Worm (Caenorhabditis elegans) whole organism, L1 larva: ENCODE measurements around the gene slc-17.3.

Experiments used
- C34B4.2 ChIP-seq: sonication (generic microtip); optimal IDR thresholded peaks from 2 replicates; lab custom pipeline; 2017; ENCODE audit warnings: mild to moderate bottlenecking, missing genetic modification characterization, missing compliant biosample characterization
- Y116A8C.19 ChIP-seq: sonication (generic microtip); optimal IDR thresholded peaks from 2 replicates; lab custom pipeline; 2016; ENCODE audit warnings: missing compliant biosample characterization, missing genetic modification characterization, borderline replicate concordance
- aha-1 ChIP-seq: fragments of 150-350 bp; optimal IDR thresholded peaks from 2 replicates; lab custom pipeline; 2014; ENCODE audit warnings: missing biosample characterization, missing genetic modification characterization
- ama-1 ChIP-seq: fragments of 150-350 bp; optimal IDR thresholded peaks from 2 replicates; lab custom pipeline; 2014
- ceh-8 ChIP-seq: fragments of 200-800 bp; sonication (Bioruptor generic); optimal IDR thresholded peaks from 2 replicates; lab custom pipeline; 2018; ENCODE audit warnings: mild to moderate bottlenecking, missing genetic modification characterization, moderate library complexity, missing compliant biosample characterization
- ceh-88 ChIP-seq: fragments of 200-800 bp; sonication (Bioruptor generic); IDR thresholded peaks from 2 replicates; pipeline ENCODE4 v1.3.6; 2022; ENCODE audit warnings: missing genetic modification characterization, missing compliant biosample characterization
- ceh-90 ChIP-seq: sonication (generic microtip); optimal IDR thresholded peaks from 2 replicates; lab custom pipeline; 2016; ENCODE audit warnings: missing genetic modification characterization, missing compliant biosample characterization
- ces-1 ChIP-seq: fragments of 150-350 bp; optimal IDR thresholded peaks from 2 replicates; lab custom pipeline; 2014; ENCODE audit warnings: missing biosample characterization, missing genetic modification reagents, missing genetic modification characterization
- dpl-1 ChIP-seq, 3 experiments: fragments of 150-350 bp in 2 of 3; sonication (generic microtip) in 1 of 3; optimal IDR thresholded peaks; 2 replicates each; lab custom pipeline; 2014 to 2017; ENCODE audit warnings: missing biosample characterization in 3 of 3, missing genetic modification characterization in 3 of 3, missing genetic modification reagents in 3 of 3
- efl-1 ChIP-seq, 4 experiments: fragments of 150-350 bp; optimal IDR thresholded peaks in 3 of 4; peaks in 1 of 4; 1 replicate in 1 of 4; 2 replicates in 3 of 4; lab custom pipeline; 2014; ENCODE audit warnings: missing biosample characterization in 2 of 4, missing genetic modification characterization in 2 of 4, missing genetic modification reagents in 2 of 4
- efl-3 ChIP-seq: fragments of 200-800 bp; sonication (Bioruptor generic); optimal IDR thresholded peaks from 2 replicates; lab custom pipeline; 2018; ENCODE audit warnings: mild to moderate bottlenecking, missing genetic modification characterization, missing compliant biosample characterization
- egl-13 ChIP-seq: sonication (generic microtip); optimal IDR thresholded peaks from 2 replicates; lab custom pipeline; 2016; ENCODE audit warnings: missing genotype, missing genetic modification reagents, missing genetic modification characterization, missing compliant biosample characterization
- elt-3 ChIP-seq, 6 experiments: fragments of 150-350 bp in 1 of 6; sonication (generic microtip); optimal IDR thresholded peaks; 2 replicates each; lab custom pipeline; 2017 to 2018; ENCODE audit warnings: missing biosample characterization in 6 of 6, missing genetic modification characterization in 6 of 6, inconsistent platforms in 1 of 6
- ets-5 ChIP-seq: fragments of 200-800 bp; sonication (Bioruptor generic); IDR thresholded peaks from 2 replicates; pipeline ENCODE4 v1.3.6; 2022; ENCODE audit warnings: missing genetic modification characterization, missing compliant biosample characterization
- fkh-4 ChIP-seq: sonication (generic microtip); optimal IDR thresholded peaks from 2 replicates; lab custom pipeline; 2016; ENCODE audit warnings: missing compliant biosample characterization, missing genetic modification characterization, borderline replicate concordance
- fos-1 ChIP-seq: fragments of 150-350 bp; optimal IDR thresholded peaks from 2 replicates; lab custom pipeline; 2014; ENCODE audit warnings: missing biosample characterization, missing genetic modification characterization
- grh-1 ChIP-seq: fragments of 200-800 bp; sonication (Bioruptor generic); IDR thresholded peaks from 2 replicates; pipeline ENCODE4 v1.3.6; 2022; ENCODE audit warnings: missing genetic modification reagents, missing genetic modification characterization, missing compliant biosample characterization
- hlh-4 ChIP-seq: sonication (generic microtip); optimal IDR thresholded peaks from 2 replicates; lab custom pipeline; 2016; ENCODE audit warnings: mild to moderate bottlenecking, missing genetic modification characterization, missing compliant biosample characterization
- hpl-2 ChIP-seq: fragments of 150-350 bp; optimal IDR thresholded peaks from 2 replicates; lab custom pipeline; 2014; ENCODE audit warnings: missing biosample characterization, missing genetic modification reagents, missing genetic modification characterization
- irx-1 ChIP-seq: sonication (generic microtip); optimal IDR thresholded peaks from 2 replicates; lab custom pipeline; 2016; ENCODE audit warnings: missing genetic modification characterization, missing compliant biosample characterization
- lin-14 ChIP-seq: fragments of 200-800 bp; sonication (Bioruptor generic); optimal IDR thresholded peaks from 2 replicates; lab custom pipeline; 2018; ENCODE audit warnings: mild to moderate bottlenecking, missing genetic modification characterization, moderate library complexity, missing compliant biosample characterization
- lin-39 ChIP-seq: fragments of 150-350 bp; optimal IDR thresholded peaks from 2 replicates; lab custom pipeline; 2014; ENCODE audit warnings: missing biosample characterization, missing genetic modification reagents, missing genetic modification characterization
- lir-3 ChIP-seq: sonication (generic microtip); optimal IDR thresholded peaks from 2 replicates; lab custom pipeline; 2016; ENCODE audit warnings: mild to moderate bottlenecking, missing genetic modification characterization, moderate library complexity, missing compliant biosample characterization; ENCODE audit not compliant: poor library complexity
- mab-9 ChIP-seq: fragments of 200-800 bp; sonication (Bioruptor generic); IDR thresholded peaks from 2 replicates; pipeline ENCODE4 v1.3.6; 2022; ENCODE audit warnings: missing genetic modification reagents, missing genetic modification characterization, missing compliant biosample characterization
- mdl-1 ChIP-seq, 2 experiments: fragments of 150-350 bp; optimal IDR thresholded peaks; 2 replicates each; lab custom pipeline; 2014 to 2017; ENCODE audit warnings: missing biosample characterization in 2 of 2, missing genetic modification characterization in 2 of 2, inconsistent platforms in 1 of 2
- mef-2 ChIP-seq: fragments of 150-350 bp; optimal IDR thresholded peaks from 2 replicates; lab custom pipeline; 2014; ENCODE audit warnings: missing biosample characterization, missing genetic modification characterization
- mep-1 ChIP-seq: fragments of 150-350 bp; optimal IDR thresholded peaks from 2 replicates; lab custom pipeline; 2014; ENCODE audit warnings: missing biosample characterization, missing genetic modification characterization
- nhr-20 ChIP-seq: sonication (generic microtip); optimal IDR thresholded peaks from 2 replicates; lab custom pipeline; 2016; ENCODE audit warnings: mild to moderate bottlenecking, missing genetic modification characterization, missing compliant biosample characterization
- nhr-47 ChIP-seq: sonication (generic microtip); optimal IDR thresholded peaks from 2 replicates; lab custom pipeline; 2016; ENCODE audit warnings: mild to moderate bottlenecking, missing genetic modification characterization, moderate library complexity, missing compliant biosample characterization
- nhr-71 ChIP-seq: sonication (generic microtip); optimal IDR thresholded peaks from 2 replicates; lab custom pipeline; 2016; ENCODE audit warnings: mild to moderate bottlenecking, missing genetic modification characterization, moderate library complexity, missing compliant biosample characterization
- nhr-77 ChIP-seq: fragments of 150-350 bp; optimal IDR thresholded peaks from 2 replicates; lab custom pipeline; 2014; ENCODE audit warnings: missing biosample characterization, missing genetic modification characterization
- nhr-84 ChIP-seq: sonication (generic microtip); optimal IDR thresholded peaks from 2 replicates; lab custom pipeline; 2017; ENCODE audit warnings: missing biosample characterization, missing genetic modification characterization
- pag-3 ChIP-seq: sonication (generic microtip); optimal IDR thresholded peaks from 2 replicates; lab custom pipeline; 2017; ENCODE audit warnings: missing genetic modification characterization, mild to moderate bottlenecking, missing compliant biosample characterization, antibody characterized with exemption, borderline replicate concordance; ENCODE audit not compliant: insufficient read depth
- rnt-1 ChIP-seq: sonication (generic microtip); optimal IDR thresholded peaks from 2 replicates; lab custom pipeline; 2016; ENCODE audit warnings: mild to moderate bottlenecking, missing genetic modification characterization, moderate library complexity, missing compliant biosample characterization
- skn-1 ChIP-seq: fragments of 150-350 bp; optimal IDR thresholded peaks from 2 replicates; lab custom pipeline; 2014; ENCODE audit warnings: missing biosample characterization, missing genetic modification characterization
- sup-37 ChIP-seq: fragments of 200-800 bp; sonication (Bioruptor generic); optimal IDR thresholded peaks from 2 replicates; lab custom pipeline; 2018; ENCODE audit warnings: mild to moderate bottlenecking, missing genetic modification characterization, missing compliant biosample characterization
- swsn-7 ChIP-seq: sonication (generic microtip); optimal IDR thresholded peaks from 2 replicates; lab custom pipeline; 2016; ENCODE audit warnings: missing genetic modification characterization, missing compliant biosample characterization
- tlp-1 ChIP-seq: fragments of 150-350 bp; optimal IDR thresholded peaks from 2 replicates; lab custom pipeline; 2014; ENCODE audit warnings: missing biosample characterization, missing genetic modification characterization
- unc-130 ChIP-seq: fragments of 150-350 bp; optimal IDR thresholded peaks from 2 replicates; lab custom pipeline; 2017; ENCODE audit warnings: missing biosample characterization, missing genetic modification characterization, inconsistent platforms
- unc-62 ChIP-seq: fragments of 150-350 bp; optimal IDR thresholded peaks from 2 replicates; lab custom pipeline; 2014; ENCODE audit warnings: missing biosample characterization, missing genetic modification reagents, missing genetic modification characterization
- unc-86 ChIP-seq: sonication (generic microtip); optimal IDR thresholded peaks from 2 replicates; lab custom pipeline; 2016; ENCODE audit warnings: missing genetic modification characterization, missing compliant biosample characterization
- unc-98 ChIP-seq: fragments of 200-800 bp; sonication (Bioruptor generic); IDR thresholded peaks from 2 replicates; pipeline ENCODE4 v1.3.6; 2022; ENCODE audit warnings: missing genetic modification characterization, missing compliant biosample characterization
- ztf-11 ChIP-seq, 2 experiments: sonication (generic microtip); optimal IDR thresholded peaks; 2 replicates each; lab custom pipeline; 2016 to 2017; ENCODE audit warnings: missing genetic modification characterization in 2 of 2, missing biosample characterization in 1 of 2, missing compliant biosample characterization in 1 of 2
- ztf-4 ChIP-seq: fragments of 150-350 bp; optimal IDR thresholded peaks from 2 replicates; lab custom pipeline; 2014; ENCODE audit warnings: missing biosample characterization, missing genetic modification characterization

Gene slc-17.3

ce11 chrIII:7889036-7889435 is 23.9 kb upstream of the slc-17.3 start:
- TF ChIP-seq efl-1 (optimal IDR thresholded peaks at IDR 0.05; lab: Kevin White, UChicago) (no peak), efl-1 (GFP tag; optimal IDR thresholded peaks at IDR 0.05 in 1 of 2; lab: Kevin White, UChicago) (peak in 1 of 2 experiments; percentile 91), C34B4.2 (tag; lab: Kevin White, UChicago) (no peak)

- no peak for TF ChIP-seq skn-1
- no peak for TF ChIP-seq efl-3
- no peak for TF ChIP-seq unc-98 (GFP tag; lab: Robert Waterston, UW)
- TF ChIP-seq aha-1: no peak
- no peak for TF ChIP-seq dpl-1 (GFP tag; optimal IDR thresholded peaks at IDR 0.05; lab: Kevin White, UChicago)
- TF ChIP-seq nhr-84: no peak
- no peak for TF ChIP-seq ztf-11 (tag; optimal IDR thresholded peaks at IDR 0.05; lab: Kevin White, UChicago)
- no peak for TF ChIP-seq rnt-1 (tag; lab: Kevin White, UChicago)
- TF ChIP-seq ces-1 (GFP tag; lab: Kevin White, UChicago): no peak
- TF ChIP-seq Y116A8C.19: no peak
- no peak for TF ChIP-seq tlp-1 (tag; lab: Kevin White, UChicago)
- no peak for TF ChIP-seq elt-3 (tag; optimal IDR thresholded peaks at IDR 0.05; lab: Kevin White, UChicago)
- TF ChIP-seq ceh-90 (tag; lab: Kevin White, UChicago): no peak
- TF ChIP-seq swsn-7 (tag; lab: Kevin White, UChicago): no peak
- no peak for TF ChIP-seq nhr-71
- TF ChIP-seq sup-37 (GFP tag; lab: Kevin White, UChicago): no peak
- TF ChIP-seq, all 84 proteins: peak for 0
These were observed 19.8 kb upstream of the slc-17.3 start, which contains the start of gene ZK688.11 for ce11 chrIII:7884863-7885262. TSS of gene ZK688.11 (minus strand) at chrIII:7884963.

- TF ChIP-seq pag-3: no peak
- no peak for TF ChIP-seq ceh-88 (GFP tag; lab: Robert Waterston, UW)
- no peak for TF ChIP-seq mep-1
- TF ChIP-seq efl-1 (optimal IDR thresholded peaks at IDR 0.05; lab: Kevin White, UChicago): no peak
- no peak for TF ChIP-seq efl-1 (GFP tag; optimal IDR thresholded peaks at IDR 0.05 in 1 of 2; lab: Kevin White, UChicago)
- no peak for TF ChIP-seq egl-13 (tag; lab: Kevin White, UChicago)
- TF ChIP-seq unc-86: no peak
- TF ChIP-seq ama-1 (lab: Kevin White, UChicago): no peak
- TF ChIP-seq mdl-1 (tag; optimal IDR thresholded peaks at IDR 0.05; lab: Kevin White, UChicago): no peak
- no peak for TF ChIP-seq dpl-1 (GFP tag; optimal IDR thresholded peaks at IDR 0.05; lab: Kevin White, UChicago)
- no peak for TF ChIP-seq lin-14 (GFP tag; lab: Kevin White, UChicago)
These were observed 17.8 kb upstream of the slc-17.3 start, which contains the start of gene ZK688.9 for ce11 chrIII:7882900-7883299. TSS of gene ZK688.9 (minus strand) at chrIII:7883000.

ce11 chrIII:7880132-7880715 is 15.1 kb upstream of the slc-17.3 start:
- TF ChIP-seq nhr-77 (tag; lab: Kevin White, UChicago): no peak
- TF ChIP-seq nhr-84: no peak
- peak; percentile 46 for TF ChIP-seq nhr-71
- no peak for TF ChIP-seq pag-3
- TF ChIP-seq mab-9 (GFP tag; lab: Robert Waterston, UW): no peak
- TF ChIP-seq unc-130 (tag; lab: Kevin White, UChicago): peak; percentile 21
- TF ChIP-seq fkh-4 (tag; lab: Kevin White, UChicago): no peak
- TF ChIP-seq irx-1 (tag; lab: Kevin White, UChicago): no peak
- TF ChIP-seq grh-1 (GFP tag; lab: Robert Waterston, UW): no peak
- TF ChIP-seq ztf-4: no peak
- TF ChIP-seq unc-62 (GFP tag; lab: Kevin White, UChicago): no peak
- no peak for TF ChIP-seq ztf-11 (tag; optimal IDR thresholded peaks at IDR 0.05; lab: Kevin White, UChicago)
- no peak for TF ChIP-seq nhr-47 (tag; lab: Kevin White, UChicago)
- peak; percentile 27 for TF ChIP-seq nhr-20
- TF ChIP-seq mef-2 (tag; lab: Kevin White, UChicago): no peak
- TF ChIP-seq hpl-2 (GFP tag; lab: Kevin White, UChicago): no peak
- TF ChIP-seq lin-14 (GFP tag; lab: Kevin White, UChicago): peak; percentile 78
- TF ChIP-seq lin-39 (tag; lab: Kevin White, UChicago): no peak
- no peak for TF ChIP-seq unc-86
- no peak for TF ChIP-seq ama-1 (lab: Kevin White, UChicago)
- no peak for TF ChIP-seq egl-13 (tag; lab: Kevin White, UChicago)
- peak; percentile 53 for TF ChIP-seq rnt-1 (tag; lab: Kevin White, UChicago)
- no peak for TF ChIP-seq ces-1 (GFP tag; lab: Kevin White, UChicago)
- TF ChIP-seq dpl-1 (GFP tag; optimal IDR thresholded peaks at IDR 0.05; lab: Kevin White, UChicago): no peak
- no peak for TF ChIP-seq hlh-4 (tag; lab: Kevin White, UChicago)
- no peak for TF ChIP-seq ceh-8 (GFP tag; lab: Kevin White, UChicago)
- no peak for TF ChIP-seq lir-3 (tag; lab: Kevin White, UChicago)
- TF ChIP-seq fos-1 (tag; lab: Kevin White, UChicago): no peak
- TF ChIP-seq ets-5 (GFP tag; lab: Robert Waterston, UW): no peak
- no peak for TF ChIP-seq tlp-1 (tag; lab: Kevin White, UChicago)
